Worm (Caenorhabditis elegans) whole organism, young adult: ENCODE measurements around the gene W02G9.4.

ENCODE experiments used
- D2030.7 ChIP-seq: fragments of 200-800 bp; sonication (Bioruptor generic); IDR thresholded peaks from 2 replicates; pipeline ENCODE4 v1.3.6; 2022; ENCODE audit warnings: missing genetic modification reagents, missing genetic modification characterization, missing compliant biosample characterization
- F22D6.2 ChIP-seq: sonication (generic microtip); optimal IDR thresholded peaks from 2 replicates; lab custom pipeline; 2016; ENCODE audit warnings: mild to moderate bottlenecking, missing genetic modification characterization, missing compliant biosample characterization
- F23B12.7 ChIP-seq: sonication (generic microtip); optimal IDR thresholded peaks from 2 replicates; lab custom pipeline; 2017; ENCODE audit warnings: missing genetic modification characterization, mild to moderate bottlenecking, missing compliant biosample characterization, antibody characterized with exemption, moderate library complexity; ENCODE audit not compliant: insufficient read depth
- F33H1.4 ChIP-seq: fragments of 200-800 bp; sonication (Bioruptor generic); IDR thresholded peaks from 2 replicates; pipeline ENCODE4 v1.3.6; 2022; ENCODE audit warnings: missing genetic modification reagents, missing genetic modification characterization, missing compliant biosample characterization
- F37B4.10 ChIP-seq: fragments of 200-800 bp; sonication (Bioruptor generic); IDR thresholded peaks from 2 replicates; pipeline ENCODE4 v1.3.6; 2022; ENCODE audit warnings: missing genetic modification characterization, missing compliant biosample characterization
- F55B11.4 ChIP-seq: sonication (generic microtip); optimal IDR thresholded peaks from 2 replicates; lab custom pipeline; 2016; ENCODE audit warnings: missing compliant biosample characterization, missing genetic modification characterization, borderline replicate concordance; ENCODE audit not compliant: insufficient read depth
- F57A8.1 ChIP-seq: fragments of 200-800 bp; sonication (Bioruptor generic); optimal IDR thresholded peaks from 2 replicates; lab custom pipeline; 2018; ENCODE audit warnings: mild to moderate bottlenecking, missing genetic modification characterization, moderate library complexity, missing compliant biosample characterization
- K11D2.4 ChIP-seq: fragments of 200-800 bp; sonication (Bioruptor generic); IDR thresholded peaks from 2 replicates; pipeline ENCODE4 v1.3.6; 2022; ENCODE audit warnings: missing genetic modification reagents, missing genetic modification characterization, missing compliant biosample characterization
- T07F8.4 ChIP-seq: sonication (generic microtip); optimal IDR thresholded peaks from 2 replicates; lab custom pipeline; 2016; ENCODE audit warnings: mild to moderate bottlenecking, missing genetic modification characterization, moderate library complexity, missing compliant biosample characterization
- T26A5.8 ChIP-seq: sonication (generic microtip); optimal IDR thresholded peaks from 2 replicates; lab custom pipeline; 2016; ENCODE audit warnings: missing genetic modification characterization, missing compliant biosample characterization
- Y67H2A.10 ChIP-seq: fragments of 200-800 bp; sonication (Bioruptor generic); conservative IDR thresholded peaks from 2 replicates; pipeline ENCODE4 v1.3.6; 2022; ENCODE audit warnings: missing genetic modification reagents, missing genetic modification characterization, missing compliant biosample characterization
- bed-2 ChIP-seq: fragments of 200-800 bp; sonication (Bioruptor generic); IDR thresholded peaks from 2 replicates; pipeline ENCODE4 v1.3.6; 2022; ENCODE audit warnings: missing genetic modification reagents, missing genetic modification characterization, missing compliant biosample characterization
- cebp-1 ChIP-seq, 2 experiments: fragments of 200-800 bp in 1 of 2; sonication (Bioruptor generic) in 1 of 2; sonication (generic microtip) in 1 of 2; IDR thresholded peaks in 1 of 2; optimal IDR thresholded peaks in 1 of 2; 2 replicates each; pipeline versions ENCODE4 v1.3.6 to Lab custom; 2017 to 2022; ENCODE audit warnings: missing compliant biosample characterization in 2 of 2, missing genetic modification characterization in 2 of 2, mild to moderate bottlenecking in 1 of 2, missing genetic modification reagents in 1 of 2, moderate library complexity in 1 of 2
- ceh-58 ChIP-seq: fragments of 200-800 bp; sonication (Bioruptor generic); IDR thresholded peaks from 2 replicates; pipeline ENCODE4 v1.3.6; 2022; ENCODE audit warnings: missing genetic modification characterization, missing compliant biosample characterization
- ceh-79 ChIP-seq: sonication (generic microtip); optimal IDR thresholded peaks from 2 replicates; lab custom pipeline; 2017; ENCODE audit warnings: mild to moderate bottlenecking, missing genetic modification characterization, missing compliant biosample characterization
- ceh-91 ChIP-seq: fragments of 200-800 bp; sonication (Bioruptor generic); IDR thresholded peaks from 2 replicates; pipeline ENCODE4 v1.3.6; 2022; ENCODE audit warnings: missing genetic modification reagents, missing genetic modification characterization, missing compliant biosample characterization
- dox-1 ChIP-seq: fragments of 200-800 bp; sonication (Bioruptor generic); IDR thresholded peaks from 2 replicates; pipeline ENCODE4 v1.3.6; 2022; ENCODE audit warnings: missing genetic modification reagents, missing genetic modification characterization, missing compliant biosample characterization
- dpff-1 ChIP-seq: sonication (generic microtip); optimal IDR thresholded peaks from 2 replicates; lab custom pipeline; 2017; ENCODE audit warnings: mild to moderate bottlenecking, missing genetic modification characterization, missing compliant biosample characterization
- egrh-3 ChIP-seq: fragments of 200-800 bp; sonication (Bioruptor generic); IDR thresholded peaks from 2 replicates; pipeline ENCODE4 v1.3.6; 2022; ENCODE audit warnings: missing genetic modification reagents, missing genetic modification characterization, missing compliant biosample characterization
- hlh-26 ChIP-seq: fragments of 200-800 bp; sonication (Bioruptor generic); conservative IDR thresholded peaks from 2 replicates; pipeline ENCODE4 v1.3.6; 2022; ENCODE audit warnings: missing genetic modification reagents, missing genetic modification characterization, missing compliant biosample characterization
- hmg-1.2 ChIP-seq: fragments of 200-800 bp; sonication (Bioruptor generic); IDR thresholded peaks from 2 replicates; pipeline ENCODE4 v1.3.6; 2022; ENCODE audit warnings: missing genetic modification reagents, missing genetic modification characterization, missing compliant biosample characterization
- hmg-20 ChIP-seq: fragments of 200-800 bp; sonication (Bioruptor generic); IDR thresholded peaks from 2 replicates; pipeline ENCODE4 v1.3.6; 2022; ENCODE audit warnings: missing genetic modification reagents, missing genetic modification characterization, missing compliant biosample characterization
- lin-35 ChIP-seq, 3 experiments: fragments of 150-350 bp in 2 of 3; sonication (generic microtip) in 1 of 3; optimal IDR thresholded peaks; 2 replicates each; lab custom pipeline; 2014 to 2018; ENCODE audit warnings: missing biosample characterization in 3 of 3, missing genetic modification characterization in 3 of 3, missing genetic modification reagents in 3 of 3
- lin-40 ChIP-seq: sonication (generic microtip); optimal IDR thresholded peaks from 2 replicates; lab custom pipeline; 2016; ENCODE audit warnings: missing genetic modification characterization, mild to moderate bottlenecking, missing compliant biosample characterization, missing genotype, missing genetic modification reagents
- lsl-1 ChIP-seq: fragments of 200-800 bp; sonication (Bioruptor generic); optimal IDR thresholded peaks from 2 replicates; lab custom pipeline; 2018; ENCODE audit warnings: mild to moderate bottlenecking, missing genetic modification characterization, moderate library complexity, missing compliant biosample characterization
- lsy-27 ChIP-seq: sonication (generic microtip); optimal IDR thresholded peaks from 2 replicates; lab custom pipeline; 2017; ENCODE audit warnings: missing genetic modification characterization, mild to moderate bottlenecking, missing compliant biosample characterization, antibody characterized with exemption, missing genotype, borderline replicate concordance; ENCODE audit not compliant: insufficient read depth
- madf-10 ChIP-seq: sonication (generic microtip); optimal IDR thresholded peaks from 2 replicates; lab custom pipeline; 2016; ENCODE audit warnings: mild to moderate bottlenecking, missing genetic modification characterization, missing compliant biosample characterization
- madf-3 ChIP-seq: fragments of 200-800 bp; sonication (Bioruptor generic); IDR thresholded peaks from 2 replicates; pipeline ENCODE4 v1.3.6; 2022; ENCODE audit warnings: missing genetic modification reagents, missing genetic modification characterization, missing compliant biosample characterization
- madf-6 ChIP-seq: fragments of 200-800 bp; sonication (Bioruptor generic); IDR thresholded peaks from 2 replicates; pipeline ENCODE4 v1.3.6; 2022; ENCODE audit warnings: missing genetic modification reagents, missing genetic modification characterization, missing compliant biosample characterization
- mcd-1 ChIP-seq: fragments of 200-800 bp; sonication (Bioruptor generic); IDR thresholded peaks from 2 replicates; pipeline ENCODE4 v1.3.6; 2022; ENCODE audit warnings: missing genetic modification reagents, missing genetic modification characterization, missing compliant biosample characterization
- mes-4 ChIP-seq: sonication (generic microtip); optimal IDR thresholded peaks from 2 replicates; lab custom pipeline; 2016; ENCODE audit warnings: missing genotype, missing genetic modification characterization, missing compliant biosample characterization
- nhr-120 ChIP-seq: fragments of 200-800 bp; sonication (Bioruptor generic); IDR thresholded peaks from 2 replicates; pipeline ENCODE4 v1.3.6; 2022; ENCODE audit warnings: missing genetic modification characterization, missing compliant biosample characterization
- nhr-27 ChIP-seq: fragments of 200-800 bp; sonication (Bioruptor generic); optimal IDR thresholded peaks from 2 replicates; lab custom pipeline; 2018; ENCODE audit warnings: mild to moderate bottlenecking, missing genetic modification characterization, moderate library complexity, missing compliant biosample characterization
- nhr-80 ChIP-seq: sonication (generic microtip); optimal IDR thresholded peaks from 2 replicates; lab custom pipeline; 2016; ENCODE audit warnings: missing genetic modification characterization, missing compliant biosample characterization
- pbrm-1 ChIP-seq: fragments of 200-800 bp; sonication (Bioruptor generic); IDR thresholded peaks from 2 replicates; pipeline ENCODE4 v1.3.6; 2022; ENCODE audit warnings: missing genetic modification reagents, missing genetic modification characterization, missing compliant biosample characterization
- repo-1 ChIP-seq: sonication (generic microtip); optimal IDR thresholded peaks from 2 replicates; lab custom pipeline; 2017; ENCODE audit warnings: mild to moderate bottlenecking, missing genetic modification characterization, missing compliant biosample characterization
- snpc-4 ChIP-seq, 5 experiments: fragments of 150-350 bp in 1 of 5; sonication (generic microtip) in 4 of 5; optimal IDR thresholded peaks; 2 replicates each; lab custom pipeline; 2014 to 2018; ENCODE audit warnings: missing genetic modification characterization in 5 of 5, missing biosample characterization in 3 of 5, antibody characterized with exemption in 2 of 5, mild to moderate bottlenecking in 2 of 5, missing compliant biosample characterization in 2 of 5, missing genotype in 2 of 5, moderate library complexity in 2 of 5, missing genetic modification reagents in 1 of 5
- unc-130 ChIP-seq: sonication (generic microtip); optimal IDR thresholded peaks from 2 replicates; lab custom pipeline; 2016; ENCODE audit warnings: missing genetic modification reagents, missing genetic modification characterization, missing compliant biosample characterization
- zfh-2 ChIP-seq: fragments of 200-800 bp; sonication (Bioruptor generic); conservative IDR thresholded peaks from 2 replicates; pipeline ENCODE4 v1.3.6; 2022; ENCODE audit warnings: missing genetic modification reagents, missing genetic modification characterization, missing compliant biosample characterization
- ztf-18 ChIP-seq: sonication (generic microtip); optimal IDR thresholded peaks from 2 replicates; lab custom pipeline; 2016; ENCODE audit warnings: missing genotype, mild to moderate bottlenecking, missing genetic modification characterization, missing compliant biosample characterization
- ztf-28 ChIP-seq: fragments of 200-800 bp; sonication (Bioruptor generic); IDR thresholded peaks from 2 replicates; pipeline ENCODE4 v1.3.6; 2022; ENCODE audit warnings: missing genetic modification reagents, missing genetic modification characterization, missing compliant biosample characterization

Gene W02G9.4

DNA sequence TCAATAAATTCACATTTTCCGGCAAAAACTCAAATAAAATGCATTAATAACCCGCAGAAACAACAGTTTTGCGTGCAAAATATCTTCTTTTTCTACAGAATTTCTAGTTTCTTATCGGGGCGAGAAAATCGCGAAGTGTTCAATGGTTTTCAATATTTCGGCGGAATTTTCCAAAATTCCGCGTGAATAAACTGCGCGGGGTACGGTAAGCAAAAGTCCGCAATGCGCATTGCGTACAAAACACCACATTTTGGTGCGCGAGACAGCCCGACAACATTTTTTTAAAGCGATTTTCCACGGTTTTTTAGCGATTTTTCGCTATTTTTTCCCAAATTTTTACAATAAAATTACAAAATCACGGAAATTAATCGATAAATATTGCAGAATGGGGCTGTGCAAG lies 27.7 kb downstream of the W02G9.4 start, which contains the start of gene Y45G12B.2 (continued):
- TF ChIP-seq pbrm-1 = peak; percentile 62; the same call in 1 of the 2 replicates
- TF ChIP-seq hmg-1.2 (GFP tag; lab: Robert Waterston, UW) = peak; percentile 46; the same call in 1 of the 2 replicates
- TF ChIP-seq hmg-20 (GFP tag; lab: Robert Waterston, UW) = no peak
- TF ChIP-seq K11D2.4 (GFP tag; lab: Robert Waterston, UW) = no peak
- no peak for TF ChIP-seq nhr-120 (GFP tag; lab: Robert Waterston, UW)
- no peak for TF ChIP-seq dpff-1 (tag; lab: Kevin White, UChicago)
- no peak for TF ChIP-seq unc-130 (GFP tag; lab: Kevin White, UChicago)
- TF ChIP-seq nhr-80 (tag; lab: Kevin White, UChicago) = peak; percentile 36
- peak; percentile 81 for TF ChIP-seq dox-1 (GFP tag; lab: Robert Waterston, UW)
- no peak for TF ChIP-seq F57A8.1 (GFP tag; lab: Kevin White, UChicago)
- TF ChIP-seq lsy-27 (tag; lab: Kevin White, UChicago) = no peak
- no peak for TF ChIP-seq madf-3 (GFP tag; lab: Robert Waterston, UW)
- TF ChIP-seq D2030.7 = peak; percentile 56; the same call in 1 of the 2 replicates
- no peak for TF ChIP-seq ceh-91
- TF ChIP-seq T07F8.4 = no peak
- peak; percentile 88 for TF ChIP-seq F23B12.7 (tag; lab: Kevin White, UChicago)
- TF ChIP-seq repo-1 (tag; lab: Kevin White, UChicago) = no peak
- no peak for TF ChIP-seq ztf-28
- no peak for TF ChIP-seq F37B4.10
- TF ChIP-seq madf-10 (tag; lab: Kevin White, UChicago) = no peak
- TF ChIP-seq F33H1.4 (GFP tag; lab: Robert Waterston, UW) = peak; percentile 37
- TF ChIP-seq F55B11.4 (tag; lab: Kevin White, UChicago) = no peak
- no peak for TF ChIP-seq F22D6.2 (tag; lab: Kevin White, UChicago)
- TF ChIP-seq bed-2 = no peak
- no peak for TF ChIP-seq T26A5.8 (tag; lab: Kevin White, UChicago)
- TF ChIP-seq mes-4 (tag; lab: Kevin White, UChicago) = no peak
- TF ChIP-seq ztf-18 (tag; lab: Kevin White, UChicago) = peak; percentile 5
- TF ChIP-seq ceh-58 (GFP tag; lab: Robert Waterston, UW) = no peak
- no peak for TF ChIP-seq nhr-27 (tag; lab: Kevin White, UChicago)
- peak; percentile 37 for TF ChIP-seq lin-40 (tag; lab: Kevin White, UChicago)
- TF ChIP-seq ceh-79 (tag; lab: Kevin White, UChicago) = no peak
- no peak for TF ChIP-seq Y67H2A.10 (GFP tag; lab: Robert Waterston, UW)

DNA sequence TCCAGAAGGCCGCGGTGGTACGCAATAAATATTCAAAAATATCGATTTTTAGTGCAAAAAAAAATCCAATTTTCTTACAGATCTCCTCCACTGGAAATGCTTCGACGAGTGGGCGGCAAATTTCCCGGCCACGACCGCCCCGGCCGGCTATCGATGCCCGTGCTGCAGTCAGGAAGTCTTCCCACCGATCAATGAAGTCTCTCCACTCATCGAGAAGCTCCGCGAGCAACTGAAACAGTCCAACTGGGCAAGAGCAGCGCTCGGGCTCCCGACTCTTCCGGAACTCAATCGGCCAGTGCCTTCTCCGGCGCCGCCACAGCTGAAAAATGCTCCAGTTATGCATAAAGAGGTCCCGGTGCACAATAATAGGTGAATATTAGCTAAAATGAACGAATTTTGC lies 29.2 kb downstream of the W02G9.4 start, which contains the start of gene Y45G12B.3:
TSS of gene Y45G12B.3 (minus strand) at position 320 of the 400 bp plus-strand sequence.
- TF ChIP-seq egrh-3 = peak; percentile 41; the same call in 1 of the 2 replicates
- TF ChIP-seq zfh-2 (GFP tag; lab: Robert Waterston, UW) = peak; percentile 79
- no peak for TF ChIP-seq hlh-26 (GFP tag; lab: Robert Waterston, UW)
- TF ChIP-seq, all 124 proteins: peak for 2

DNA sequence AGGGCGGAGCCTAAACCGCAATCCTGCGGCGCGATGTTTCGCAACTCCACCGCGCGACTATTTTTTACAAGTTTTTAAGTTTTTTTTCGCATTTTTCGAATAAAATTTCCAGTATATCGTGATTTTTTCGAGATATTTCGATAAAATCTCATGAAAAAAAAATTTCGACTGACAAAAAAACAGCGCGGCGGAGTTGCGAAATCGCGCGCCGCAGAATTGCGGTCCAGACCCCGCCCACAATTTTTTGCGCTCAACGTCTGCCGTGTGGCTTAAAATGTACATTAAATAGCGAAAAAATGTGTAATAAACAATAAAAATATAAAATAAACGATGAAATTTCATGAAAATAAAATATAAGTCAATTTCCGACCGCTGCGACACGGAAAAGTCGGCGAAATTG lies 31.0 kb downstream of the W02G9.4 start:
- TF ChIP-seq egrh-3 (0 out of 2 replicates have a peak, but pooled peaks have one; percentile 15), snpc-4 (GFP tag; optimal IDR thresholded peaks at IDR 0.05; lab: Kevin White, UChicago) (peak; percentile 14), snpc-4 (tag; optimal IDR thresholded peaks at IDR 0.05; lab: Kevin White, UChicago) (no peak), madf-10 (tag; lab: Kevin White, UChicago) (peak; percentile 3), madf-6 (0 out of 2 replicates have a peak, but pooled peaks have one; percentile 16), lin-35 (GFP tag; optimal IDR thresholded peaks at IDR 0.05; lab: Kevin White, UChicago) (no peak), F33H1.4 (GFP tag; lab: Robert Waterston, UW) (no peak), lsl-1 (peak; percentile 1), F23B12.7 (tag; lab: Kevin White, UChicago) (peak; percentile 31), mcd-1 (GFP tag; lab: Robert Waterston, UW) (peak; percentile 46; the same call in 1 of the 2 replicates), cebp-1 (GFP tag; IDR thresholded peaks at IDR 0.05; lab: Robert Waterston, UW) (peak; percentile 63; the same call in 1 of the 2 replicates), cebp-1 (tag; optimal IDR thresholded peaks at IDR 0.05; lab: Kevin White, UChicago) (peak; percentile 94)
